Fruit fly (Drosophila melanogaster): Measurements from ENCODE around the gene TpnC73F.

Gene TpnC73F

DNA sequence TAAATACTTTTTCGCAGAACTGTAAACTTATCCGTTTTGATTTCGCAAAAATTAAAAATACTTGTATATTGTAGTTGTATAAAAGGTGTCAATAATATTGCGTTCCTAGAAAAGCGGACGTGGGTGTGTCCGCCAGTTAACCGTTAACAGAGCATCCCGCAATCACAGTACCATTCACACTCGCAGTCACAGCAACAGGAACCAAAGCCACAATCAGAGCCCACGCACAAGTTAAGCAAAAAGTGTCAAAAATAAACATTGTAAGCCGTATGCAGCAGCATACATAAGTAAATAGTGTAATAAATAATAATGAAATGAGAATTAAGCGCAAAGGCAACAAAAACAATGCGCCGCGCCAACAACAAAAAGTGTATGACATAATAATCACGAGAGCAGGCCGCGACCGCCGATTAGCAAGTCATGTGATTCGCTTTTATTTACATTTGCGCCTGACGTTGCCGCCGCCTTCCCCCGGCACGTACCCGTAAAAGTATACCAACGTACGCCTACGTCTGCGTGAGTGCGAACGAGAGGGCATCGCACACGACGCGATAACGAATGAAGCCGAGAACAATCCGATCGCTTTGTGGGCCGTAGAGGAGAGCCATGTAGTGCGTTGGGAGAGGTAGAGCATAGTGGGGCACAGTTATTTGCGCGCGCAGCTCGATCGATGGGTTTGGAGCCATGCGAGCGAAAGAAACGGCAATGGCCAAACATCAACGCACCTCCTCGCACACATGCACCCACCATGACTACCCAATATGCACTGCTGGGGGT lies 36.0 kb upstream of the TpnC73F start:
- TF ChIP-seq CG1832 (GFP tag; optimal IDR thresholded peaks at IDR 0.05) (peak; percentile 88), CG1603 (tag; optimal IDR thresholded peaks at IDR 0.05) (peak; percentile 34), Adf1 (GFP tag; IDR thresholded peaks at IDR 0.05) (peak; percentile 92), fd102C (GFP tag; optimal IDR thresholded peaks at IDR 0.05) (no peak), CoRest (tag; optimal IDR thresholded peaks at IDR 0.05) (peak; percentile 0), ara (GFP tag; IDR thresholded peaks at IDR 0.05) (peak; percentile 38; the same call in 1 of the 2 replicates), jigr1 (GFP tag; IDR thresholded peaks at IDR 0.05) (no peak), CG10979 (tag; optimal IDR thresholded peaks at IDR 0.05) (no peak), fu2 (GFP tag; optimal IDR thresholded peaks at IDR 0.05) (peak; percentile 13), Hand (GFP tag; optimal IDR thresholded peaks at IDR 0.05) (peak; percentile 45), Scr (GFP tag; IDR thresholded peaks at IDR 0.05; ENCODE audit: partially characterized antibody) (peak; percentile 47; the same call in 1 of the 2 replicates), CG1024 (GFP tag; IDR thresholded peaks at IDR 0.05) (no peak), insv (GFP tag; optimal IDR thresholded peaks at IDR 0.05) (peak in 1 of 2 experiments; percentile 39), CG4707 (GFP tag; optimal IDR thresholded peaks at IDR 0.05) (no peak), NC2β (GFP tag; optimal IDR thresholded peaks at IDR 0.05) (no peak), Lpt (GFP tag; optimal IDR thresholded peaks at IDR 0.05) (no peak), hb (GFP tag; IDR thresholded peaks at IDR 0.05; ENCODE audit: partially characterized antibody) (no peak), CG7357 (GFP tag; IDR thresholded peaks at IDR 0.05) (no peak), Nf-YC (tag; optimal IDR thresholded peaks at IDR 0.05) (peak; percentile 64), Rfx (GFP tag; IDR thresholded peaks at IDR 0.05) (peak; percentile 48), CG15011 (GFP tag; optimal IDR thresholded peaks at IDR 0.05) (no peak), CG13624 (GFP tag; optimal IDR thresholded peaks at IDR 0.05) (no peak), sd (tag; optimal IDR thresholded peaks at IDR 0.05) (peak; percentile 93), luna (GFP tag; optimal IDR thresholded peaks at IDR 0.05) (no peak), CG17912 (GFP tag; optimal IDR thresholded peaks at IDR 0.05) (no peak), tin (GFP tag; optimal IDR thresholded peaks at IDR 0.05) (no peak), YL-1 (GFP tag; optimal IDR thresholded peaks at IDR 0.05) (no peak), shn (GFP tag; optimal IDR thresholded peaks at IDR 0.05) (peak; percentile 15), tap (tag; optimal IDR thresholded peaks at IDR 0.05) (no peak), nerfin-2 (GFP tag; IDR thresholded peaks at IDR 0.05; ENCODE audit: partially characterized antibody) (no peak), CG2129 (GFP tag; IDR thresholded peaks at IDR 0.05; ENCODE audit: partially characterized antibody) (no peak), CG8290 (GFP tag; optimal IDR thresholded peaks at IDR 0.05) (peak; percentile 39), CG8290 (tag; optimal IDR thresholded peaks at IDR 0.05) (peak; percentile 10 to 87), crc (GFP tag; optimal IDR thresholded peaks at IDR 0.05) (no peak), CG4820 (GFP tag; optimal IDR thresholded peaks at IDR 0.05) (peak; percentile 12), CG4360 (GFP tag; IDR thresholded peaks at IDR 0.05) (peak; percentile 68), az2 (GFP tag; optimal IDR thresholded peaks at IDR 0.05) (no peak), Trl (optimal IDR thresholded peaks at IDR 0.05) (peak; percentile 43 to 54), Trl (GFP tag; optimal IDR thresholded peaks at IDR 0.05) (no peak), CG11085 (GFP tag; IDR thresholded peaks at IDR 0.05) (0 out of 2 replicates have a peak, but pooled peaks have one; percentile 8), CG2116 (GFP tag; optimal IDR thresholded peaks at IDR 0.05) (no peak), CHES-1-like (GFP tag; optimal IDR thresholded peaks at IDR 0.05) (no peak), CG43689 (GFP tag; IDR thresholded peaks at IDR 0.05) (no peak), CG5953 (GFP tag; IDR thresholded peaks at IDR 0.05) (0 out of 2 replicates have a peak, but pooled peaks have one; percentile 10), inv (GFP tag; IDR thresholded peaks at IDR 0.05; ENCODE audit: partially characterized antibody) (0 out of 2 replicates have a peak, but pooled peaks have one; percentile 29), Doc3 (GFP tag; IDR thresholded peaks at IDR 0.05; ENCODE audit: partially characterized antibody) (no peak), CG3407 (GFP tag; optimal IDR thresholded peaks at IDR 0.05) (no peak), tio (GFP tag; optimal IDR thresholded peaks at IDR 0.05) (peak; percentile 52), ato (GFP tag; IDR thresholded peaks at IDR 0.05; ENCODE audit: partially characterized antibody) (peak; percentile 40; the same call in 1 of the 2 replicates)
